Worm (Caenorhabditis elegans) whole organism, L3 larva: Measurements from ENCODE around the gene B0294.1.
A peak's percentile ranks its signal among the peaks of the same experiment; 100 is the strongest.

Source experiments
- R02D3.7 ChIP-seq: fragments of 150-350 bp; optimal IDR thresholded peaks from 2 replicates; lab custom pipeline; 2014; ENCODE audit warnings: missing biosample characterization, missing genetic modification characterization
- ZK546.5 ChIP-seq: sonication (generic microtip); optimal IDR thresholded peaks from 2 replicates; lab custom pipeline; 2017; ENCODE audit warnings: missing biosample characterization, missing genetic modification characterization
- aly-2 ChIP-seq: fragments of 150-350 bp; optimal IDR thresholded peaks from 2 replicates; lab custom pipeline; 2014; ENCODE audit warnings: missing biosample characterization, missing genetic modification characterization
- ama-1 ChIP-seq: fragments of 150-350 bp; optimal IDR thresholded peaks from 2 replicates; lab custom pipeline; 2018
- ceh-16 ChIP-seq: sonication (generic microtip); optimal IDR thresholded peaks from 2 replicates; lab custom pipeline; 2017; ENCODE audit warnings: missing biosample characterization, missing genetic modification characterization
- ceh-28 ChIP-seq: fragments of 150-350 bp; optimal IDR thresholded peaks from 2 replicates; lab custom pipeline; 2014; ENCODE audit warnings: missing biosample characterization, missing genetic modification reagents, missing genetic modification characterization
- ceh-82 ChIP-seq: fragments of 150-350 bp; optimal IDR thresholded peaks from 2 replicates; lab custom pipeline; 2014; ENCODE audit warnings: missing biosample characterization, missing genetic modification characterization
- ceh-9 ChIP-seq: sonication (generic microtip); optimal IDR thresholded peaks from 2 replicates; lab custom pipeline; 2018; ENCODE audit warnings: missing biosample characterization, missing genetic modification characterization
- egl-27 ChIP-seq: sonication (generic microtip); optimal IDR thresholded peaks from 4 replicates; lab custom pipeline; 2017; ENCODE audit warnings: missing biosample characterization, missing genetic modification reagents, missing genetic modification characterization
- egl-5 ChIP-seq: fragments of 150-350 bp; optimal IDR thresholded peaks from 2 replicates; lab custom pipeline; 2017; ENCODE audit warnings: missing biosample characterization, missing genetic modification reagents, missing genetic modification characterization, inconsistent platforms
- elt-1 ChIP-seq: fragments of 150-350 bp; optimal IDR thresholded peaks from 2 replicates; lab custom pipeline; 2014; ENCODE audit warnings: missing biosample characterization, missing genetic modification characterization
- elt-2 ChIP-seq: sonication (generic microtip); optimal IDR thresholded peaks from 2 replicates; lab custom pipeline; 2016; ENCODE audit warnings: missing genetic modification reagents, mild to moderate bottlenecking, missing genetic modification characterization, missing compliant biosample characterization
- elt-3 ChIP-seq, 3 experiments: fragments of 150-350 bp in 1 of 3; sonication (generic microtip) in 2 of 3; optimal IDR thresholded peaks; 2 replicates in 2 of 3; 4 replicates in 1 of 3; lab custom pipeline; 2014 to 2017; ENCODE audit warnings: missing biosample characterization in 3 of 3, missing genetic modification characterization in 3 of 3
- eor-1 ChIP-seq, 2 experiments: fragments of 150-350 bp; optimal IDR thresholded peaks; 2 replicates each; lab custom pipeline; 2014 to 2018; ENCODE audit warnings: missing biosample characterization in 2 of 2, missing genetic modification characterization in 2 of 2
- fkh-10 ChIP-seq: sonication (generic microtip); optimal IDR thresholded peaks from 2 replicates; lab custom pipeline; 2017; ENCODE audit warnings: missing biosample characterization, missing genetic modification reagents, missing genetic modification characterization
- fkh-2 ChIP-seq: fragments of 150-350 bp; optimal IDR thresholded peaks from 2 replicates; lab custom pipeline; 2014; ENCODE audit warnings: missing biosample characterization, missing genetic modification reagents, missing genetic modification characterization
- fos-1 ChIP-seq: fragments of 150-350 bp; optimal IDR thresholded peaks from 2 replicates; lab custom pipeline; 2014; ENCODE audit warnings: missing biosample characterization, missing genetic modification characterization
- hmg-11 ChIP-seq: sonication (generic microtip); optimal IDR thresholded peaks from 2 replicates; lab custom pipeline; 2016; ENCODE audit warnings: missing genetic modification characterization, missing compliant biosample characterization
- jun-1 ChIP-seq: fragments of 150-350 bp; optimal IDR thresholded peaks from 2 replicates; lab custom pipeline; 2014; ENCODE audit warnings: missing biosample characterization, missing genetic modification reagents, missing genetic modification characterization
- lin-15B ChIP-seq: fragments of 150-350 bp; optimal IDR thresholded peaks from 2 replicates; lab custom pipeline; 2014; ENCODE audit warnings: missing biosample characterization, missing genetic modification characterization
- lin-39 ChIP-seq: fragments of 150-350 bp; optimal IDR thresholded peaks from 2 replicates; lab custom pipeline; 2018; ENCODE audit warnings: missing biosample characterization, missing genetic modification reagents, missing genetic modification characterization
- lsy-12 ChIP-seq: sonication (generic microtip); optimal IDR thresholded peaks from 2 replicates; lab custom pipeline; 2016; ENCODE audit warnings: mild to moderate bottlenecking, missing genetic modification characterization, missing compliant biosample characterization
- mdl-1 ChIP-seq: fragments of 150-350 bp; optimal IDR thresholded peaks from 2 replicates; lab custom pipeline; 2014; ENCODE audit warnings: missing biosample characterization, missing genetic modification characterization
- mml-1 ChIP-seq: fragments of 150-350 bp; sonication (generic microtip); optimal IDR thresholded peaks from 3 replicates; lab custom pipeline; 2014; ENCODE audit warnings: missing biosample characterization, missing genetic modification characterization
- nfya-1 ChIP-seq: sonication (generic microtip); optimal IDR thresholded peaks from 2 replicates; lab custom pipeline; 2017; ENCODE audit warnings: missing genetic modification characterization, mild to moderate bottlenecking, missing compliant biosample characterization, antibody characterized with exemption, moderate library complexity; ENCODE audit not compliant: insufficient read depth
- nhr-11 ChIP-seq: fragments of 150-350 bp; optimal IDR thresholded peaks from 2 replicates; lab custom pipeline; 2014; ENCODE audit warnings: missing biosample characterization, missing genetic modification characterization
- nhr-12 ChIP-seq: fragments of 150-350 bp; optimal IDR thresholded peaks from 2 replicates; lab custom pipeline; 2014; ENCODE audit warnings: missing biosample characterization, missing genetic modification characterization
- nhr-23 ChIP-seq: fragments of 150-350 bp; optimal IDR thresholded peaks from 2 replicates; lab custom pipeline; 2014; ENCODE audit warnings: missing biosample characterization, missing genetic modification reagents, missing genetic modification characterization
- nhr-237 ChIP-seq: fragments of 150-350 bp; optimal IDR thresholded peaks from 2 replicates; lab custom pipeline; 2014; ENCODE audit warnings: missing biosample characterization, missing genetic modification characterization
- nhr-25 ChIP-seq: sonication (generic microtip); optimal IDR thresholded peaks from 2 replicates; lab custom pipeline; 2017; ENCODE audit warnings: missing biosample characterization, missing genetic modification characterization
- nhr-28 ChIP-seq: fragments of 150-350 bp; optimal IDR thresholded peaks from 2 replicates; lab custom pipeline; 2014; ENCODE audit warnings: missing biosample characterization, missing genetic modification characterization
- nhr-43 ChIP-seq: sonication (generic microtip); optimal IDR thresholded peaks from 2 replicates; lab custom pipeline; 2016; ENCODE audit warnings: mild to moderate bottlenecking, missing genetic modification characterization, missing compliant biosample characterization; ENCODE audit not compliant: poor library complexity, severe bottlenecking
- nhr-67 ChIP-seq: fragments of 150-350 bp; optimal IDR thresholded peaks from 2 replicates; lab custom pipeline; 2014; ENCODE audit warnings: missing biosample characterization, missing genetic modification characterization
- nhr-76 ChIP-seq: fragments of 150-350 bp; sonication (generic microtip); optimal IDR thresholded peaks from 5 replicates; lab custom pipeline; 2014; ENCODE audit warnings: missing biosample characterization, missing genetic modification characterization
- nhr-77 ChIP-seq: fragments of 150-350 bp; optimal IDR thresholded peaks from 2 replicates; lab custom pipeline; 2014; ENCODE audit warnings: missing biosample characterization, missing genetic modification characterization
- pha-4 ChIP-seq: fragments of 150-350 bp; optimal IDR thresholded peaks from 2 replicates; lab custom pipeline; 2014; ENCODE audit warnings: missing biosample characterization, missing genetic modification reagents, missing genetic modification characterization
- pqm-1 ChIP-seq: fragments of 150-350 bp; optimal IDR thresholded peaks from 2 replicates; lab custom pipeline; 2017; ENCODE audit warnings: missing biosample characterization, missing genetic modification characterization, inconsistent platforms
- sea-2 ChIP-seq: fragments of 150-350 bp; sonication (generic microtip); optimal IDR thresholded peaks from 4 replicates; lab custom pipeline; 2014; ENCODE audit warnings: missing biosample characterization, missing genetic modification reagents, missing genetic modification characterization
- skn-1 ChIP-seq: fragments of 150-350 bp; optimal IDR thresholded peaks from 2 replicates; lab custom pipeline; 2014; ENCODE audit warnings: missing biosample characterization, missing genetic modification characterization
- tbx-2 ChIP-seq: sonication (generic microtip); optimal IDR thresholded peaks from 2 replicates; lab custom pipeline; 2016; ENCODE audit warnings: mild to moderate bottlenecking, missing genetic modification characterization, missing compliant biosample characterization
- unc-62 ChIP-seq: fragments of 150-350 bp; sonication (generic microtip); optimal IDR thresholded peaks from 4 replicates; lab custom pipeline; 2014; ENCODE audit warnings: missing biosample characterization, missing genetic modification reagents, missing genetic modification characterization
- zag-1 ChIP-seq: fragments of 150-350 bp; optimal IDR thresholded peaks from 2 replicates; lab custom pipeline; 2014; ENCODE audit warnings: missing biosample characterization, missing genetic modification characterization
- ztf-11 ChIP-seq: fragments of 150-350 bp; optimal IDR thresholded peaks from 2 replicates; lab custom pipeline; 2014; ENCODE audit warnings: missing biosample characterization, missing genetic modification characterization

Gene B0294.1

DNA sequence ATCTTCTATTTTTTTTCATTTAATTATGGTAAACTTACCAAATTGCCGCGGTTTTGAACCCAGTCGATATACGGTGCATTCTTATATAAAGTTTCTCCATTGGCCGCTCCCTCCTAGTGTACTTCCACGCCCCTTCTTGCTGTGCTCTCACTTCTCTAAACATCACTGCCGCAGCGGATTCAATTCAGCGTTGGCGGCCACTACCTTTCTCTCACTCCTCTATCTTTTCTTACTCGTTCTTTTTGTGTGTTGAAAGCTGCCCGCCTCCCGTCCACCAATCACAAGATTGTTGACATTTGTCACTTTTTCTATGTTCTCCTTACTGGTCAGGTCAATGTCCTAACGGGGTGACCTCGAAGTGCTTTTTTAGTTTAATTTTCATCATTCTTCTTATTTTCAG is 26.2 kb downstream of the B0294.1 start:
- TF ChIP-seq ceh-28 (tag; lab: Kevin White, UChicago): peak; percentile 14
- no peak for TF ChIP-seq ama-1 (lab: Kevin White, UChicago)
- no peak for TF ChIP-seq elt-1 (tag; lab: Kevin White, UChicago)
- TF ChIP-seq nfya-1 (tag; lab: Kevin White, UChicago): peak; percentile 99
- no peak for TF ChIP-seq jun-1
- TF ChIP-seq nhr-237: no peak
- peak; percentile 86 for TF ChIP-seq pha-4
- TF ChIP-seq ztf-11 (tag; lab: Kevin White, UChicago): no peak
- no peak for TF ChIP-seq ZK546.5 (tag; lab: Kevin White, UChicago)
- TF ChIP-seq nhr-67: no peak
- TF ChIP-seq mml-1 (tag; lab: Kevin White, UChicago): no peak
- no peak for TF ChIP-seq fkh-2 (tag; lab: Kevin White, UChicago)

DNA sequence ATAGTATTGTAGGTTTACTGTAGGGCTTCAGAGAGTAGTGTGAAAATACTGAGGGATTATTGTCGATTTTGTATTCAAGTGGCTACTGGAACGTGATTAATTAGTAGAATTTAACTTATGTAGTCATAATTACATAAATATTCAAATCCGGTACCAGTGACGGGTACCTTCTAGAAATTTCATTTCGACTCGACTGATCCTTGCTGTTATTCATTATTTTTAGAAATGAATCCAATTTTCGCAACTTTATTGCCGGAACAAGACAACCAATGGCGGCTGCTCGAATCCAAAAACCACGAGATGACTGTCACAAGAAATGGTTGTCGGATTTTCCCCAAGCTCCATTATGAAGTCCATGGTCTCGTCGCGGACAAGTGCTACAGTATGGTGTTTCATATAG is 32.2 kb downstream of the B0294.1 start, which contains the start of gene tbx-41:
tbx-41 (plus strand) TSS at position 301 of the 400 bp plus-strand sequence.
- TF ChIP-seq nhr-28 (tag; lab: Kevin White, UChicago) (no peak), lin-39 (tag; lab: Kevin White, UChicago) (no peak), nhr-67 (no peak), ceh-82 (no peak), ama-1 (lab: Kevin White, UChicago) (no peak), R02D3.7 (tag; lab: Kevin White, UChicago) (no peak), ztf-11 (tag; lab: Kevin White, UChicago) (no peak), elt-1 (tag; lab: Kevin White, UChicago) (no peak), hmg-11 (tag; lab: Kevin White, UChicago) (no peak), eor-1 (tag; optimal IDR thresholded peaks at IDR 0.05; lab: Kevin White, UChicago) (no peak), ceh-28 (tag; lab: Kevin White, UChicago) (no peak), aly-2 (no peak), nfya-1 (tag; lab: Kevin White, UChicago) (no peak), lsy-12 (no peak), nhr-76 (tag; lab: Kevin White, UChicago) (no peak)

DNA sequence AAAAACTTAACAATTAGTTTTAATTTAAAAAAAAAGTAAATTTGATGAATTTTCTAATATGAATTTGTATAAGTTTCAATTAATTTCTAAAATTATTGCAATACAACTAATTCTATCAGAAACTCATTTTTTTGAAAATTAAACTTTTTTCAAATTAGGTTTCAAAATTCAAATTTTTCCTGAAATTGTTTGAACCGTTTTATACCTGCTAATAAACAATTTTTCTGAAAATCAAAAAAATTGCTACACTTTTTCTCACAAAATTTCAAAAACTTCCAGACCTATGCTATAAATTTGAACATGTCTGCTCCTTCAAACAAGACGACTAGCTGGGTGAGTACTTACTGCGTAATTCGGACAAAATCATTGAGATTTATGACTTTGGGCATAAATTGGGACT is 36.7 kb downstream of the B0294.1 start, which contains the start of gene T26C11.8:
T26C11.8 (plus strand) TSS at position 301 of the 400 bp plus-strand sequence.
- no peak for TF ChIP-seq nhr-43 (tag; lab: Kevin White, UChicago)
- no peak for TF ChIP-seq ama-1 (lab: Kevin White, UChicago)
- TF ChIP-seq tbx-2 (tag; lab: Kevin White, UChicago): no peak
- TF ChIP-seq mdl-1 (tag; lab: Kevin White, UChicago): no peak
- TF ChIP-seq lin-39 (tag; lab: Kevin White, UChicago): no peak
- TF ChIP-seq lin-15B: no peak
- TF ChIP-seq unc-62 (GFP tag; lab: Kevin White, UChicago): no peak
- TF ChIP-seq lsy-12: no peak
- no peak for TF ChIP-seq nhr-25 (tag; lab: Kevin White, UChicago)
- no peak for TF ChIP-seq egl-5
- no peak for TF ChIP-seq zag-1 (tag; lab: Kevin White, UChicago)
- TF ChIP-seq pqm-1 (tag; lab: Kevin White, UChicago): no peak
- no peak for TF ChIP-seq ceh-9 (tag; lab: Kevin White, UChicago)
- TF ChIP-seq elt-1 (tag; lab: Kevin White, UChicago): no peak
- no peak for TF ChIP-seq nhr-11 (tag; lab: Kevin White, UChicago)
- no peak for TF ChIP-seq aly-2
- TF ChIP-seq elt-3 (tag; optimal IDR thresholded peaks at IDR 0.05; lab: Kevin White, UChicago): no peak

DNA sequence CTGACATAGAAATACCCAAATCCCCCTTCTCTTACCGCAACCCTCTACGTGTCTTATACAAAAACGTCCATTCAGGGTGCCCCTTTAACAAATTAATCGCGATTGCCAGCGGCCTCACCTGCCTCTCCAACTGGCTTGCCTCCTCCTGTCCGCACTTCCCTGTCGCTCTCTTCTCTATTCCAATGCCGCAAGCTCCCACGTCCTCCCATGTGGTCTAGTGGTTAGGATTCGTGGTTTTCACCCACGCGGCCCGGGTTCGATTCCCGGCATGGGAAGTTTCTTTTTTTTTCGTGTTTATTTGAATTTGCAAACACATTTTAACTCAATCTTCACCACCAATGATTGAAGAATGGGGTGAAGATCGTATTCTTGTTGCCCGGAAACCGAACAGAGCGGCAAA is 38.5 kb downstream of the B0294.1 start:
- no peak for TF ChIP-seq mml-1 (tag; lab: Kevin White, UChicago)
- TF ChIP-seq nhr-77 (tag; lab: Kevin White, UChicago): no peak
- TF ChIP-seq nhr-43 (tag; lab: Kevin White, UChicago): peak; percentile 67
- TF ChIP-seq nhr-23 (tag; lab: Kevin White, UChicago): peak; percentile 6
- no peak for TF ChIP-seq ceh-9 (tag; lab: Kevin White, UChicago)
- no peak for TF ChIP-seq fos-1 (tag; lab: Kevin White, UChicago)
- peak; percentile 36 for TF ChIP-seq nfya-1 (tag; lab: Kevin White, UChicago)
- TF ChIP-seq skn-1 (tag; lab: Kevin White, UChicago): no peak
- no peak for TF ChIP-seq ceh-16
- no peak for TF ChIP-seq zag-1 (tag; lab: Kevin White, UChicago)
- TF ChIP-seq pha-4: peak; percentile 37
- TF ChIP-seq sea-2 (GFP tag; lab: Kevin White, UChicago): no peak
- TF ChIP-seq R02D3.7 (tag; lab: Kevin White, UChicago): no peak
- TF ChIP-seq ZK546.5 (tag; lab: Kevin White, UChicago): no peak
- peak; percentile 16 for TF ChIP-seq elt-2
- TF ChIP-seq unc-62 (GFP tag; lab: Kevin White, UChicago): no peak
- peak; percentile 3 for TF ChIP-seq jun-1
- TF ChIP-seq elt-3 (tag; optimal IDR thresholded peaks at IDR 0.05; lab: Kevin White, UChicago): no peak
- TF ChIP-seq ceh-82: no peak
- no peak for TF ChIP-seq nhr-67
- no peak for TF ChIP-seq egl-27 (tag; lab: Kevin White, UChicago)
- TF ChIP-seq lin-39 (tag; lab: Kevin White, UChicago): no peak
- no peak for TF ChIP-seq fkh-2 (tag; lab: Kevin White, UChicago)
- TF ChIP-seq eor-1 (tag; optimal IDR thresholded peaks at IDR 0.05; lab: Kevin White, UChicago): no peak
- TF ChIP-seq ztf-11 (tag; lab: Kevin White, UChicago): no peak
- TF ChIP-seq egl-5: no peak
- TF ChIP-seq nhr-76 (tag; lab: Kevin White, UChicago): no peak
- no peak for TF ChIP-seq nhr-25 (tag; lab: Kevin White, UChicago)
- peak; percentile 68 for TF ChIP-seq lsy-12
- no peak for TF ChIP-seq lin-15B
- no peak for TF ChIP-seq fkh-10 (GFP tag; lab: Kevin White, UChicago)
- no peak for TF ChIP-seq nhr-12 (tag; lab: Kevin White, UChicago)
- peak; percentile 61 for TF ChIP-seq tbx-2 (tag; lab: Kevin White, UChicago)
